Worm (Caenorhabditis elegans): ENCODE results near the gene W06G6.9.

W06G6.9 gene

DNA sequence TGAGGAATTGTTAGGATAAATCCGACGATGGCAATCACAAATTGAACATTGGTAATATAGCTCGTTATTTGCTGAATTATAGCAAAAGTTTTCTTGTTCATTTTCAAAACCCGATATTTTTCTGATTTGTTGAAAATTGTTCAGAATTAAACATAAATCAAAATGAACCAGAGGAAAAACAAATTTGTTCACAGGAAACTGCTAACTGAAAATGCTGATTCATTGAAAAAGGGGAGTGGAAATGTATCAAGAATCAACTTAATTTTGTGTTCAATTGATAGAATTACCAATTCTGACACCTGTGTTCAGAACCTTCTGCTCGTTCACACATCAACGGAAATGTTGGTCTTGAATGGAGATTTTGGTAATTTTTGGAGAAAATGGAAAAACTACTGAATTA is 2.7 kb downstream of the W06G6.9 start, which contains the start of gene srw-77:
Gene srw-77, minus strand, starts transcription at position 101 of the 400 bp plus-strand sequence.
- TF ChIP-seq cnd-1 (tag; optimal IDR thresholded peaks at IDR 0.05): no peak
- no peak for TF ChIP-seq lin-32 (GFP tag; optimal IDR thresholded peaks at IDR 0.05)
- TF ChIP-seq bed-3 (GFP tag; optimal IDR thresholded peaks at IDR 0.05): no peak
- TF ChIP-seq hlh-1 (tag; optimal IDR thresholded peaks at IDR 0.05): no peak
- no peak for TF ChIP-seq zip-8 (tag; optimal IDR thresholded peaks at IDR 0.05)
- TF ChIP-seq flh-1 (GFP tag; optimal IDR thresholded peaks at IDR 0.05): no peak
- TF ChIP-seq unc-62 (GFP tag; optimal IDR thresholded peaks at IDR 0.05): no peak
- no peak for TF ChIP-seq pha-4 (tag; optimal IDR thresholded peaks at IDR 0.05)
- no peak for TF ChIP-seq sem-2 (GFP tag; optimal IDR thresholded peaks at IDR 0.05)

DNA sequence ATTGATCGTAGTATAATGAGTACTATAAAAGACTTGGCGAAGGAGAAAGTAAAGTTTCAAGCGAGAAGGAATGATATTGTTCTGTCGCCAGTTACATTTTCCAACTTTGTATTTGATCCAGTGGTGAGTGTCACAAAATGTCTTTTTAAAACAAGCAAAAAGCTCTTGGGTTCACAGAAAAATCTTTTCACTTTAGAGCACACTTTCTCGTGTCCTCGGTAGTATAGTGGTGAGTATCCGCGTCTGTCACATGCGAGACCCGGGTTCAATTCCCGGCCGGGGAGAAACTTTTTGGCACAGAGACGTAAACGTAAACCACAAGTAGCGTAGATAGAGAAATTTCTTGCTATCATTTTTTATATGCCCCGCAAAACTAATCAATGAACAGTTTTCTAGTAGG is 5.9 kb downstream of the W06G6.9 start:
- TF ChIP-seq M03D4.4 (tag; optimal IDR thresholded peaks at IDR 0.05): no peak

DNA sequence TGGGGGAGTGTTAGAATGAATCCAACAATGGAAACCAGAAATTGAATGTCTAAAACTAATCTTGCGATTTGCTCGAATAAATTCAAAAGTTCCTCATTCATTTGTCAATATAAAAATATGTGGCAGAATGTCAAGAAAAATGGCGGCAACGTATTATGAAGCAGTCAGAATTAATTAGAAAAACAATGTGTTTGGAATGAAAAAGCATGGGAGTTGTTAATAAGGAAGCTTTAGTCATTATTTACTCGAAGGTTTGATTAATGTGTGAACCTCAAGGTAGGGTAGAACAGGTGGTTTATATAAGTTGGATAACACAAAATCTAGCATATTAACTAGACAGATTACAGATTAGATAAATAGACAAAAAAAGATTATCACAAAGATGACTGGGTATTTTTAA is 8.1 kb downstream of the W06G6.9 start, which contains the start of gene srw-76:
Gene srw-76, minus strand, starts transcription at position 101 of the 400 bp plus-strand sequence.
- TF ChIP-seq ceh-43 (GFP tag; optimal IDR thresholded peaks at IDR 0.05) (no peak), unc-39 (tag; optimal IDR thresholded peaks at IDR 0.05) (no peak), tbx-8 (GFP tag; optimal IDR thresholded peaks at IDR 0.05) (no peak), nhr-12 (tag; optimal IDR thresholded peaks at IDR 0.05) (no peak), ceh-39 (tag; optimal IDR thresholded peaks at IDR 0.05) (no peak), blmp-1 (tag; optimal IDR thresholded peaks at IDR 0.05) (no peak), bed-3 (GFP tag; optimal IDR thresholded peaks at IDR 0.05) (no peak), sptf-1 (tag; optimal IDR thresholded peaks at IDR 0.05) (no peak)

DNA sequence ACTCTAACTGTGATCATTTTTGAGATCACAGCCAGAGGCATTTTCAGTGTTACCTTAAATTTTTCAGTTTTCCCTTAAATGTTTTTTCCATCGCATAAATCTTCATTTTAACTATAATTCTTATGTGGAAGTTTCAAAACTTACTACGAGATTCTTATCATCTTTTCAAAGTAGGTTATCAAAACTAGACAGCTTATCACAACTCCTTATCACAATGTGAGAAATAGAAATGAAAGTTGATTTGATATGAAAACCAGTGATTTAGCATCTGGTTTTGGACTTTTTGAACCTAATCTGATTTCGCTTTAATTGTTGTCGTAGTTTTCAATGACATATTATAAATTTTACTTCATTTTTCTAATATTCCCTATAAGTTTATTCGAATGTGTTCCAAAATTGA is 10.4 kb downstream of the W06G6.9 start, which contains the start of gene mltn-11:
Gene mltn-11, plus strand, starts transcription at position 276 of the 400 bp plus-strand sequence.
- TF ChIP-seq unc-39 (tag; optimal IDR thresholded peaks at IDR 0.05): no peak
- no peak for TF ChIP-seq ceh-43 (GFP tag; optimal IDR thresholded peaks at IDR 0.05)
- TF ChIP-seq bed-3 (GFP tag; optimal IDR thresholded peaks at IDR 0.05): no peak

DNA sequence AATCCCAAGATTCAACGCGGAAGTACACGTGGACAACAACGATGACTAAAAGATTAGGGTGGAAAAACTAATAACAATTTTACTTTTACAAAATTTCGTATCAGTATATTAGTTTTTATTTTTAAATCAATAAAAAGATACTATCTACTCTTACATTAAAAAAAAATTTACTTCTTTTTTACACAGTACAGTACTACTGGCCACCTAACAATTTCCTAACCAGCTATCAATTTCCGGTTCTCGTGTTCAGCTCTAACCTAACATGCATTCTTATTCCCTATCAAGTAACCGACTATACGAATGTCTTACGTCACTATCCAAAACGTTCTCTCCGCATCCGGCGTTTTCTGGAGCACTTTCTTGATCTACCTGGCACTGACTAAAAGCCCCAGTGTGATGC is 16.7 kb downstream of the W06G6.9 start, which contains the start of gene srd-21:
Gene srd-21, plus strand, starts transcription at position 301 of the 400 bp plus-strand sequence.
- TF ChIP-seq snpc-4 (tag; optimal IDR thresholded peaks at IDR 0.05) (no peak), nhr-12 (tag; optimal IDR thresholded peaks at IDR 0.05) (no peak), unc-39 (tag; optimal IDR thresholded peaks at IDR 0.05) (no peak), elt-3 (tag; optimal IDR thresholded peaks at IDR 0.05) (no peak), cnd-1 (tag; optimal IDR thresholded peaks at IDR 0.05) (no peak), bed-3 (GFP tag; optimal IDR thresholded peaks at IDR 0.05) (no peak), lin-13 (tag; optimal IDR thresholded peaks at IDR 0.05) (no peak), unc-62 (GFP tag; optimal IDR thresholded peaks at IDR 0.05) (no peak), hlh-1 (tag; optimal IDR thresholded peaks at IDR 0.05) (no peak), pha-4 (tag; optimal IDR thresholded peaks at IDR 0.05) (no peak), ham-2 (GFP tag; optimal IDR thresholded peaks at IDR 0.05) (no peak), tbx-8 (GFP tag; optimal IDR thresholded peaks at IDR 0.05) (no peak), flh-1 (GFP tag; optimal IDR thresholded peaks at IDR 0.05) (no peak), lin-32 (GFP tag; optimal IDR thresholded peaks at IDR 0.05) (no peak), lsy-2 (tag; optimal IDR thresholded peaks at IDR 0.05) (no peak)

DNA sequence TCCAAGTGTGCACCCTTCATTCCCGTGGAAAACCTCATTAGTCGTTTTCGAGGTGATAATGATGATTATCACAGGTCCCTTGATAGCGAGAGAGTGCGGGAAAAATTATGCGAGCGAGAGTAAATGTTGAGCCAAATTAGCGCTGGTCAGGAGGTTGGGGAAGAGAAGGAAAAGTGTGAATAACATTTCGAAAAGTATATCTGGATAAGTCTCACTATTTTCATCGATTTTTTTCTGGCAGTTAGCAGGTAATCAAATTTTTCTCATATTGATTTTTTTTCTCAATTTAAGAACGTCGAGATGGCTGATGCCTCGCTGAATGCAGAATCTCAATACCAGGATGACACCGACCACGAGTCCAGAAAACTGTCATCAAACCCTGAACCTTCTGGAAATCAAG is 17.3 kb downstream of the W06G6.9 start, which contains the start of gene W06G6.2:
Gene W06G6.2, plus strand, starts transcription at position 301 of the 400 bp plus-strand sequence.
- TF ChIP-seq lin-13 (tag; optimal IDR thresholded peaks at IDR 0.05): no peak
- TF ChIP-seq flh-1 (GFP tag; optimal IDR thresholded peaks at IDR 0.05): no peak
- TF ChIP-seq cnd-1 (tag; optimal IDR thresholded peaks at IDR 0.05): no peak
- no peak for TF ChIP-seq blmp-1 (tag; optimal IDR thresholded peaks at IDR 0.05)
- no peak for TF ChIP-seq zip-8 (tag; optimal IDR thresholded peaks at IDR 0.05)
- no peak for TF ChIP-seq ceh-43 (GFP tag; optimal IDR thresholded peaks at IDR 0.05)
- TF ChIP-seq unc-39 (tag; optimal IDR thresholded peaks at IDR 0.05): no peak
- no peak for TF ChIP-seq pha-4 (tag; optimal IDR thresholded peaks at IDR 0.05)
- TF ChIP-seq nhr-237 (tag; optimal IDR thresholded peaks at IDR 0.05): no peak
- TF ChIP-seq sptf-1 (tag; optimal IDR thresholded peaks at IDR 0.05): no peak

DNA sequence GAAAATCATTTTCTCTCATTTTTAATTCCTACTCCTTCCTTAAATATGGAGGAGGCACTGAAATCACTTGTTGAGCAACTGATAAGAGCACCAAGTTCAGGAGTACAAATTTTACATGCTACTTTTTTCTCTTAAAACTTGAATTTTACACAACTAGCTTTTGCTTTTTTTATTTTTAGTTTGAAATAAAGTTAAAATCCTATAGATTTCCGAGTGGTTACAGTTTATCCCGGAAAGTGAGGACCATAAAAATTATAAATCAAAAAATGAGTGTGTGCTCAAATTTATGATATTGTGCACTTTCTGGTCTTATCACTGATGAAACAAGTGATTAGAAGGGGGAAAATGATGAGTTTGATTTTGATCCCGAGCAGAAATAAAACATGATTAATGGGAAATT is 18.3 kb downstream of the W06G6.9 start, which contains the start of gene oac-53:
Gene oac-53, minus strand, starts transcription at position 9 of the 400 bp plus-strand sequence.
- no peak for TF ChIP-seq ces-1 (GFP tag; optimal IDR thresholded peaks at IDR 0.05)
- TF ChIP-seq hlh-1 (tag; optimal IDR thresholded peaks at IDR 0.05): no peak
- no peak for TF ChIP-seq sem-2 (GFP tag; optimal IDR thresholded peaks at IDR 0.05)
- no peak for TF ChIP-seq nhr-76 (tag; optimal IDR thresholded peaks at IDR 0.05)
- no peak for TF ChIP-seq elt-1 (tag; optimal IDR thresholded peaks at IDR 0.05; ENCODE audit: borderline replicate concordance, insufficient read depth)
- TF ChIP-seq nhr-28 (tag; optimal IDR thresholded peaks at IDR 0.05): no peak
- no peak for TF ChIP-seq tbx-8 (GFP tag; optimal IDR thresholded peaks at IDR 0.05)
- TF ChIP-seq mab-5 (tag; optimal IDR thresholded peaks at IDR 0.05): no peak
- TF ChIP-seq lin-13 (tag; optimal IDR thresholded peaks at IDR 0.05): no peak
- no peak for TF ChIP-seq snpc-4 (tag; optimal IDR thresholded peaks at IDR 0.05)
- TF ChIP-seq lin-32 (GFP tag; optimal IDR thresholded peaks at IDR 0.05): no peak
- no peak for TF ChIP-seq mls-2 (tag; optimal IDR thresholded peaks at IDR 0.05)
- no peak for TF ChIP-seq drap-1 (GFP tag; optimal IDR thresholded peaks at IDR 0.05)
- no peak for TF ChIP-seq elt-3 (tag; optimal IDR thresholded peaks at IDR 0.05)
- no peak for TF ChIP-seq unc-62 (GFP tag; optimal IDR thresholded peaks at IDR 0.05)
- no peak for TF ChIP-seq nhr-2 (tag; optimal IDR thresholded peaks at IDR 0.05)
- no peak for TF ChIP-seq nhr-12 (tag; optimal IDR thresholded peaks at IDR 0.05)
- TF ChIP-seq blmp-1 (tag; optimal IDR thresholded peaks at IDR 0.05): no peak
- no peak for TF ChIP-seq unc-120 (tag; optimal IDR thresholded peaks at IDR 0.05; ENCODE audit: poor library complexity, severe bottlenecking)

All from whole organism, mixed stage, embryonic.